Fruit fly (Drosophila melanogaster) whole organism, embryonic: ENCODE data around the gene CG10254.
A peak's percentile ranks its signal among the peaks of the same experiment; 100 is the strongest.

Experiments used
- Awh ChIP-seq: fragments of 200-800 bp; sonication (Bioruptor generic); IDR thresholded peaks from 2 replicates; pipeline ENCODE4, ENCODE4 v1.3.6; 2022; ENCODE audit warnings: missing biosample characterization, missing genetic modification characterization
- CG10321 ChIP-seq: fragments of 200-800 bp; sonication (Bioruptor generic); IDR thresholded peaks from 2 replicates; pipeline ENCODE4 v1.3.6; 2022; ENCODE audit warnings: missing biosample characterization, missing genetic modification characterization
- CG10959 ChIP-seq: fragments of 200-800 bp; sonication (Bioruptor generic); IDR thresholded peaks from 2 replicates; pipeline ENCODE4 v1.3.6; 2022; ENCODE audit warnings: missing biosample characterization, missing genetic modification characterization
- CG11456 ChIP-seq: fragments of 200-800 bp; sonication (Bioruptor generic); IDR thresholded peaks from 3 replicates; pipeline ENCODE4 v1.3.6; 2022; ENCODE audit warnings: missing biosample characterization, missing genetic modification characterization
- CG11695 ChIP-seq: fragments of 200-800 bp; sonication (Bioruptor generic); IDR thresholded peaks from 3 replicates; pipeline ENCODE4 v1.3.6; 2022; ENCODE audit warnings: missing biosample characterization, missing genetic modification characterization
- CG13894 ChIP-seq: fragments of 200-800 bp; sonication (Bioruptor generic); optimal IDR thresholded peaks from 3 replicates; lab custom pipeline; 2018; ENCODE audit warnings: missing biosample characterization, mild to moderate bottlenecking, missing genetic modification characterization, moderate library complexity
- CG14667 ChIP-seq: fragments of 200-800 bp; sonication (Bioruptor generic); IDR thresholded peaks from 2 replicates; pipeline ENCODE4 v1.3.6; 2022; ENCODE audit warnings: missing biosample characterization, missing genetic modification characterization
- CG15073 ChIP-seq: fragments of 200-800 bp; sonication (Bioruptor generic); optimal IDR thresholded peaks from 2 replicates; lab custom pipeline; 2016; ENCODE audit warnings: missing biosample characterization, missing genetic modification characterization
- CG1529 ChIP-seq: fragments of 200-800 bp; sonication (Bioruptor generic); optimal IDR thresholded peaks from 3 replicates; lab custom pipeline; 2018; ENCODE audit warnings: missing biosample characterization, missing genetic modification characterization
- CG18619 ChIP-seq: fragments of 200-800 bp; sonication (Bioruptor generic); optimal IDR thresholded peaks from 3 replicates; lab custom pipeline; 2017; ENCODE audit warnings: missing biosample characterization, mild to moderate bottlenecking, missing genetic modification characterization
- CG30431 ChIP-seq: fragments of 200-800 bp; sonication (Bioruptor generic); optimal IDR thresholded peaks from 2 replicates; lab custom pipeline; 2017; ENCODE audit warnings: missing biosample characterization, missing genetic modification characterization
- CG6175 ChIP-seq: fragments of 200-800 bp; sonication (Bioruptor generic); IDR thresholded peaks from 3 replicates; pipeline ENCODE4 v1.3.6; 2022; ENCODE audit warnings: missing biosample characterization, missing genetic modification characterization
- CG7357 ChIP-seq: fragments of 200-800 bp; sonication (Bioruptor generic); IDR thresholded peaks from 3 replicates; pipeline ENCODE4 v1.3.6; 2022; ENCODE audit warnings: missing biosample characterization, missing genetic modification characterization
- CG7556 ChIP-seq: fragments of 200-800 bp; sonication (Bioruptor generic); optimal IDR thresholded peaks from 2 replicates; lab custom pipeline; 2017; ENCODE audit warnings: missing biosample characterization, mild to moderate bottlenecking, missing genetic modification characterization
- CG8944 ChIP-seq: fragments of 200-800 bp; sonication (Bioruptor generic); optimal IDR thresholded peaks from 3 replicates; lab custom pipeline; 2016; ENCODE audit warnings: missing biosample characterization, missing genetic modification characterization
- CoRest ChIP-seq: fragments of 200-800 bp; sonication (Bioruptor generic); optimal IDR thresholded peaks from 3 replicates; lab custom pipeline; 2018; ENCODE audit warnings: missing biosample characterization, mild to moderate bottlenecking, missing genetic modification characterization, moderate library complexity
- CrebB ChIP-seq: fragments of 200-800 bp; sonication (Bioruptor generic); optimal IDR thresholded peaks from 3 replicates; lab custom pipeline; 2018; ENCODE audit warnings: missing biosample characterization, mild to moderate bottlenecking, missing genetic modification characterization
- Dll ChIP-seq: fragments of 200-800 bp; sonication (Bioruptor generic); IDR thresholded peaks from 4 replicates; pipeline ENCODE4 v1.3.6; 2022; ENCODE audit warnings: missing biosample characterization, missing genetic modification characterization; ENCODE audit not compliant: partially characterized antibody
- Doc2 ChIP-seq: fragments of 200-800 bp; sonication (Bioruptor generic); IDR thresholded peaks from 2 replicates; pipeline ENCODE4 v1.3.6; 2022; ENCODE audit warnings: missing biosample characterization, missing genetic modification characterization
- Drgx ChIP-seq: fragments of 200-800 bp; sonication (Bioruptor generic); IDR thresholded peaks from 2 replicates; pipeline ENCODE4 v1.3.6; 2022; ENCODE audit warnings: missing biosample characterization, missing genetic modification characterization
- Eip74EF ChIP-seq, 2 experiments: fragments of 200-800 bp in 1 of 2; fragments of >200 bp in 1 of 2; sonication (Bioruptor generic) in 1 of 2; optimal IDR thresholded peaks; 2 replicates each; lab custom pipeline; 2017 to 2019; ENCODE audit warnings: missing biosample characterization in 2 of 2, missing genetic modification characterization in 2 of 2, mild to moderate bottlenecking in 1 of 2, moderate library complexity in 1 of 2
- Fer2 ChIP-seq: fragments of 200-800 bp; sonication (Bioruptor generic); optimal IDR thresholded peaks from 2 replicates; lab custom pipeline; 2018; ENCODE audit warnings: missing biosample characterization, mild to moderate bottlenecking, missing genetic modification characterization, moderate library complexity
- H15 ChIP-seq: fragments of 200-800 bp; sonication (Bioruptor generic); IDR thresholded peaks from 3 replicates; pipeline ENCODE4 v1.3.6; 2022; ENCODE audit warnings: missing biosample characterization, missing genetic modification characterization
- H2.0 ChIP-seq: fragments of 200-800 bp; sonication (Bioruptor generic); IDR thresholded peaks from 2 replicates; pipeline ENCODE4 v1.3.6; 2022; ENCODE audit warnings: missing biosample characterization, missing genetic modification characterization
- Hmr ChIP-seq: fragments of 200-800 bp; sonication (Bioruptor generic); optimal IDR thresholded peaks from 3 replicates; lab custom pipeline; 2017; ENCODE audit warnings: mild to moderate bottlenecking, missing biosample characterization, missing genetic modification reagents, missing genetic modification characterization
- Med ChIP-seq: fragments of 200-800 bp; sonication (Bioruptor generic); peaks from one replicate; lab custom pipeline; 2016; ENCODE audit warnings: missing biosample characterization, missing genetic modification characterization, mild to moderate bottlenecking, inconsistent platforms, moderate library complexity
- Nf-YB ChIP-seq: fragments of 200-800 bp; sonication (Bioruptor generic); optimal IDR thresholded peaks from 3 replicates; lab custom pipeline; 2019; ENCODE audit warnings: missing biosample characterization, mild to moderate bottlenecking, missing genetic modification characterization, moderate library complexity
- Pdp1 ChIP-seq, 2 experiments: fragments of 200-800 bp; sonication (Bioruptor generic); optimal IDR thresholded peaks; 3 replicates each; lab custom pipeline; 2016; ENCODE audit warnings: missing biosample characterization in 2 of 2, missing genetic modification characterization in 2 of 2, mild to moderate bottlenecking in 1 of 2, moderate library complexity in 1 of 2
- Tbp ChIP-seq: fragments of >200 bp; optimal IDR thresholded peaks from 2 replicates; lab custom pipeline; 2018; ENCODE audit warnings: missing biosample characterization, missing genetic modification characterization
- ara ChIP-seq: fragments of 200-800 bp; sonication (Bioruptor generic); IDR thresholded peaks from 2 replicates; pipeline ENCODE4 v1.3.6; 2022; ENCODE audit warnings: missing biosample characterization, missing genetic modification characterization
- ato ChIP-seq: fragments of 200-800 bp; sonication (Bioruptor generic); IDR thresholded peaks from 2 replicates; pipeline ENCODE4 v1.3.6; 2022; ENCODE audit warnings: missing biosample characterization, missing genetic modification characterization; ENCODE audit not compliant: partially characterized antibody
- bcd ChIP-seq: fragments of 200-800 bp; sonication (Bioruptor generic); optimal IDR thresholded peaks from 2 replicates; lab custom pipeline; 2017; ENCODE audit warnings: missing biosample characterization, mild to moderate bottlenecking, missing genetic modification characterization
- dmrt99B ChIP-seq: fragments of 200-800 bp; sonication (Bioruptor generic); optimal IDR thresholded peaks from 2 replicates; lab custom pipeline; 2018; ENCODE audit warnings: missing biosample characterization, mild to moderate bottlenecking, missing genetic modification characterization, moderate library complexity
- emc ChIP-seq: fragments of 200-800 bp; sonication (Bioruptor generic); optimal IDR thresholded peaks from 2 replicates; lab custom pipeline; 2016; ENCODE audit warnings: missing biosample characterization, missing genetic modification characterization
- exex ChIP-seq: fragments of 200-800 bp; sonication (Bioruptor generic); optimal IDR thresholded peaks from 4 replicates; lab custom pipeline; 2018; ENCODE audit warnings: missing biosample characterization, mild to moderate bottlenecking, missing genetic modification characterization, moderate library complexity
- fd64A ChIP-seq: fragments of 200-800 bp; sonication (Bioruptor generic); optimal IDR thresholded peaks from 3 replicates; lab custom pipeline; 2018; ENCODE audit warnings: missing biosample characterization, mild to moderate bottlenecking, missing genetic modification characterization
- hbn ChIP-seq: fragments of 200-800 bp; sonication (Bioruptor generic); IDR thresholded peaks from 2 replicates; pipeline ENCODE4 v1.3.6; 2022; ENCODE audit warnings: missing biosample characterization, missing genetic modification characterization; ENCODE audit not compliant: partially characterized antibody
- hth ChIP-seq: fragments of >200 bp; optimal IDR thresholded peaks from 2 replicates; lab custom pipeline; 2017; ENCODE audit warnings: inconsistent platforms
- kah ChIP-seq: fragments of 200-800 bp; sonication (Bioruptor generic); optimal IDR thresholded peaks from 2 replicates; lab custom pipeline; 2018; ENCODE audit warnings: missing biosample characterization, mild to moderate bottlenecking, missing genetic modification characterization
- nmo ChIP-seq: fragments of 200-800 bp; sonication (Bioruptor generic); optimal IDR thresholded peaks from 2 replicates; lab custom pipeline; 2018; ENCODE audit warnings: missing biosample characterization, mild to moderate bottlenecking, missing genetic modification characterization, moderate library complexity
- nom ChIP-seq: fragments of 200-800 bp; sonication (Bioruptor generic); optimal IDR thresholded peaks from 2 replicates; lab custom pipeline; 2017; ENCODE audit warnings: missing biosample characterization, missing genetic modification characterization, mild to moderate bottlenecking, moderate library complexity, missing genetic modification reagents
- ranshi ChIP-seq: fragments of 200-800 bp; sonication (Bioruptor generic); IDR thresholded peaks from 2 replicates; pipeline ENCODE4 v1.3.6; 2022; ENCODE audit warnings: missing biosample characterization, missing genetic modification characterization
- salm ChIP-seq: fragments of 200-800 bp; sonication (Bioruptor generic); optimal IDR thresholded peaks from 2 replicates; lab custom pipeline; 2018; ENCODE audit warnings: missing biosample characterization, mild to moderate bottlenecking, missing genetic modification characterization
- slou ChIP-seq: fragments of 200-800 bp; sonication (Bioruptor generic); optimal IDR thresholded peaks from 3 replicates; lab custom pipeline; 2016; ENCODE audit warnings: missing biosample characterization, missing genetic modification characterization
- slp2 ChIP-seq: fragments of 200-800 bp; sonication (Bioruptor generic); optimal IDR thresholded peaks from 2 replicates; lab custom pipeline; 2016; ENCODE audit warnings: missing biosample characterization, missing genetic modification characterization
- trem ChIP-seq: fragments of 200-800 bp; optimal IDR thresholded peaks from 3 replicates; lab custom pipeline; 2019; ENCODE audit warnings: missing biosample characterization, mild to moderate bottlenecking, missing genetic modification characterization, moderate library complexity

Gene CG10254

DNA sequence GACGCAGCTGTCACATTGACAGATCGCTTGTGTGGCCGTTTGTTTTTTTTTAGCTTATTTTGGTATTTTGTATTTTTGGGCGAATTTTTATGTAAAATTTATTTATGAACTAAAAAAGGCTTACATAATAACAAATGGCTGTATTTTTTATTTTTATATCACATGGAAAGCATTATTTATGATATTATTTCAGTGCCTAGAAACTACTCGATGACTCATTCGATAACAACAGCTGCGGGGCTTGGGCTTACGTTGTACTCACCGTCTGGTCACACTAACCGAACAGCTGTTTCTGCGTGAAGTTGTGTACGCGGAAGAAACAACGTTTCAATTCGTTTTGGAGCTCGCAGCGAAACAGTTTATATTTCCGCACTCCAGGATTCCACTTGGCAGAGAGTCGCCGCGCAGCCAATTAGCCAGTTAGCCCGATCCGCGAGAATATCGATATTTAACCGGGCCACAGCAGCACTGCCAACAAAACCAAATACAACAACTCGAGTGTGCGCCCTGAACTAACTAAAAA, 38.3 kb upstream of the CG10254 start, which contains the start of the genes Hmgcr and Rpn9 (continued):
- no peak for TF ChIP-seq CG1529 (GFP tag; lab: Kevin White, UChicago)
- peak; percentile 67 for TF ChIP-seq nmo (GFP tag; lab: Kevin White, UChicago)
- TF ChIP-seq Eip74EF (GFP tag; optimal IDR thresholded peaks at IDR 0.05; lab: Kevin White, UChicago): peak in 1 of 2 experiments; percentile 71

DNA sequence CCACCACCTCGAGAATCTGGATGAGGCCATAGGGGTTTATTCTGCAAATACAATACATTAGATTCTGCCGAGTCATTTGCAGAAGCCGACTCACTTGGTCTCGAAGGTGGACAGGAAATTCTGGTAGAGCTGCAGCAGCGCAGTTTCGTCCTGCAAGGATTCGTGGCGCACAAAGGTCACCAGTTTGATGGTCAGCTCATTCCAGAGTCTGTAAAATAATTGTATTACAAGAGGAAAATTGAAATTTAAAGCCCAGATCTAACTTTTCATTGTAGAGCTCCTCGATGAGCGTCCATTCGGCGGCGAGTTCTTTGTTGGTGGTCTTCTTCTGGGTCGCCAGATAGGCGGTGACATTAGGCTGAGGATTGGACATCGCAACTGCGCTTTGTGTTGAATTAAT, 37.8 kb upstream of the CG10254 start:
- TF ChIP-seq nom: no peak
- no peak for TF ChIP-seq CG11456 (GFP tag; lab: Robert Waterston, UW)
- no peak for TF ChIP-seq CG18619 (GFP tag; lab: Kevin White, UChicago)
- TF ChIP-seq CG10959: no peak
- no peak for TF ChIP-seq Fer2
- no peak for TF ChIP-seq slou (GFP tag; lab: Kevin White, UChicago)
- no peak for TF ChIP-seq fd64A (GFP tag; lab: Kevin White, UChicago)
- no peak for TF ChIP-seq slp2 (GFP tag; lab: Kevin White, UChicago)
- TF ChIP-seq hth: no peak
- no peak for TF ChIP-seq CG14667 (GFP tag; lab: Robert Waterston, UW)
- TF ChIP-seq CG15073 (GFP tag; lab: Kevin White, UChicago): no peak
- no peak for TF ChIP-seq ranshi
- TF ChIP-seq H2.0 (GFP tag; lab: Robert Waterston, UW): no peak
- TF ChIP-seq CG7357: no peak
- no peak for TF ChIP-seq CG30431

DNA sequence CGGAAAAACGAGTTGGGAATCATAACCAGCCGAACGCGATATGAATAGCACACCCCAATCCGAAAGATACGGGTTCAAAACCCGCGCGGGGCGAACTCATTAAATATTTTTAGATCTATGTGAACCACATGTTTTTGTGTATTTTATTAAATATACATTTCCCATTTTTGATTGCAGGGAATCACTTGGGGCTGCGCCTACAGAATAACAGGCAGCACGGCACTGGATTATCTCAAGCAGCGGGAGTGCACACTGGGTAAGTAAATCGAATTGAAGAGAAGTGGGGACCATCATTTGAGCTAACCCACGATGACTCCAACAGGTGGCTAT, 35.7 kb upstream of the CG10254 start:
- TF ChIP-seq Doc2 (GFP tag; lab: Robert Waterston, UW) (no peak), exex (no peak), Med (GFP tag; lab: Kevin White, UChicago) (peak; percentile 53), CG15073 (GFP tag; lab: Kevin White, UChicago) (no peak), Dll (GFP tag; lab: Robert Waterston, UW) (0 out of 4 replicates have a peak, but pooled peaks have one; percentile 1), trem (tag; lab: Kevin White, UChicago) (no peak), emc (GFP tag; lab: Kevin White, UChicago) (no peak), Awh (GFP tag; lab: Robert Waterston, UW) (no peak), kah (peak; percentile 63), hbn (GFP tag; lab: Robert Waterston, UW) (0 out of 2 replicates have a peak, but pooled peaks have one; percentile 3), CG7556 (GFP tag; lab: Kevin White, UChicago) (no peak), Drgx (0 out of 2 replicates have a peak, but pooled peaks have one; percentile 3), CG8944 (GFP tag; lab: Kevin White, UChicago) (no peak), bcd (GFP tag; lab: Kevin White, UChicago) (no peak), CG10321 (no peak), H15 (GFP tag; lab: Robert Waterston, UW) (no peak)

DNA sequence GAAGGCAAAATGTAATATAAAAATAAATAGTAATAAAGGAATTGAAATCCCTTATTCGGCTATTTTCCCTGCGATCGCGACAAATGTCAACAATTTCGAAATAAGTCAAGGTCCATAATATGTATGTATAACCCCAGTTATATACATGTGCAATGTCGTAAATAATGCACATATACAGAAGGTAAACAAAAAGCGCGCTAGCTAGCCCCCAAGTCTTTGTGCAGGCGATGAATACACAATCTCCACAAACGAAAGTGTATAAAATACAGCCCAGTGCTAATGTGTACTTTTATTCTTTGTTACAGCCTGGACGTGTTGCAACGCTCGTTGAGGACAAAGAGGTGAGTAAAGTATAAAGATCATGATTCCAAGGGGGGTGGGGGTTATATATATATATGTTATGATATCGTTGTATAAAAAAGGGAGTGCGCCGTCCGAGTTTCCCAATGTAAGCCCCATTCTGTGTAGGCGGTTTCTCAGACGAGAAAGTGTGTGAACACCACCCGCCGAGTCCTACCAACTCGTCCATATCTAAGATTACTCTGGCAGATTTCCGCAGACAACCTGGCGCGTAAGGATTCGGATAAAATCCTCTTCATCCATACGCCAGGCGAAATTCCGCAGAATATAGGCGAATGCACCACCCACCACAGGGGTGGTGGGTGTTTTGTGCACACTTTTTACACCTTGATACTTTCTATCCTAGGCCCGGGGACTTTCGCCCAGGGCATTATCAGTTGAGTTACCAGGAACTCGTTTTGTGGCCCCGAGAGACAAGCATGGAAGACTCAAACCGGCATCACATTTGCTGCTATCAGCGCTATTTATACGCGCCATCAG, 35.1 kb upstream of the CG10254 start:
- no peak for TF ChIP-seq Nf-YB
- TF ChIP-seq Hmr: peak; percentile 32
- 0 out of 2 replicates have a peak, but pooled peaks have one; percentile 8 for TF ChIP-seq ara (GFP tag; lab: Robert Waterston, UW)
- TF ChIP-seq dmrt99B (tag; lab: Kevin White, UChicago): peak; percentile 19
- TF ChIP-seq salm (tag; lab: Kevin White, UChicago): no peak
- TF ChIP-seq Pdp1 (GFP tag; optimal IDR thresholded peaks at IDR 0.05; lab: Kevin White, UChicago): peak in 1 of 2 experiments; percentile 11
- peak; percentile 18; the same call in 1 of the 3 replicates for TF ChIP-seq CG11695 (GFP tag; lab: Robert Waterston, UW)
- TF ChIP-seq Tbp (GFP tag; lab: Kevin White, UChicago): peak; percentile 99
- peak; percentile 25 for TF ChIP-seq CrebB
- no peak for TF ChIP-seq CG6175
- TF ChIP-seq ato (GFP tag; lab: Robert Waterston, UW): peak; percentile 57; the same call in 1 of the 2 replicates
- no peak for TF ChIP-seq CG11456 (GFP tag; lab: Robert Waterston, UW)
- peak; percentile 94 for TF ChIP-seq CG13894 (tag; lab: Kevin White, UChicago)
- TF ChIP-seq CoRest (tag; lab: Kevin White, UChicago): peak; percentile 59
